Fruit fly (Drosophila melanogaster) whole organism, prepupa: Measurements from ENCODE around the gene CG33258.

Source experiments
- CG10631 ChIP-seq: fragments of 200-800 bp; sonication (Bioruptor generic); optimal IDR thresholded peaks from 2 replicates; lab custom pipeline; 2016; ENCODE audit warnings: missing biosample characterization, missing genetic modification characterization
- CG11294 ChIP-seq: fragments of 200-800 bp; sonication (Bioruptor generic); IDR thresholded peaks from 2 replicates; pipeline ENCODE4 v1.3.6; 2022; ENCODE audit warnings: missing biosample characterization, missing genetic modification characterization
- CG11762 ChIP-seq: fragments of 200-800 bp; sonication (Bioruptor generic); optimal IDR thresholded peaks from 3 replicates; lab custom pipeline; 2016; ENCODE audit warnings: missing biosample characterization, missing genetic modification characterization; ENCODE audit not compliant: insufficient read depth
- CG11902 ChIP-seq: fragments of 200-800 bp; sonication (Bioruptor generic); optimal IDR thresholded peaks from 3 replicates; lab custom pipeline; 2016; ENCODE audit warnings: missing biosample characterization, missing genetic modification characterization
- CG15336 ChIP-seq: fragments of 200-800 bp; sonication (Bioruptor generic); IDR thresholded peaks from 2 replicates; pipeline ENCODE4 v1.3.6; 2022; ENCODE audit warnings: missing biosample characterization, missing genetic modification characterization
- CG1621 ChIP-seq: fragments of 200-800 bp; sonication (Bioruptor generic); optimal IDR thresholded peaks from 3 replicates; lab custom pipeline; 2018; ENCODE audit warnings: missing biosample characterization, mild to moderate bottlenecking, missing genetic modification characterization
- CG31627 ChIP-seq: fragments of 200-800 bp; sonication (Bioruptor generic); optimal IDR thresholded peaks from 3 replicates; lab custom pipeline; 2016; ENCODE audit warnings: missing biosample characterization, missing genetic modification characterization
- CG32006 ChIP-seq: fragments of 200-800 bp; sonication (Bioruptor generic); optimal IDR thresholded peaks from 3 replicates; lab custom pipeline; 2017; ENCODE audit warnings: missing biosample characterization, mild to moderate bottlenecking, missing genetic modification characterization
- CG3919 ChIP-seq: fragments of 200-800 bp; sonication (Bioruptor generic); optimal IDR thresholded peaks from 3 replicates; lab custom pipeline; 2016; ENCODE audit warnings: missing biosample characterization, missing genetic modification characterization
- CG4318 ChIP-seq: fragments of 200-800 bp; sonication (Bioruptor generic); optimal IDR thresholded peaks from 3 replicates; lab custom pipeline; 2017; ENCODE audit warnings: missing biosample characterization, mild to moderate bottlenecking, missing genetic modification characterization
- CG6808 ChIP-seq: fragments of 200-800 bp; sonication (Bioruptor generic); optimal IDR thresholded peaks from 3 replicates; lab custom pipeline; 2017; ENCODE audit warnings: missing biosample characterization, missing genetic modification characterization, mild to moderate bottlenecking, moderate library complexity, missing genetic modification reagents
- CG6854 ChIP-seq: fragments of 200-800 bp; sonication (Bioruptor generic); optimal IDR thresholded peaks from 2 replicates; lab custom pipeline; 2017; ENCODE audit warnings: missing biosample characterization, mild to moderate bottlenecking, missing genetic modification characterization
- CG7368 ChIP-seq: fragments of 200-800 bp; sonication (Bioruptor generic); optimal IDR thresholded peaks from 3 replicates; lab custom pipeline; 2016; ENCODE audit warnings: missing biosample characterization, missing genetic modification characterization
- CG8319 ChIP-seq: fragments of 200-800 bp; sonication (Bioruptor generic); optimal IDR thresholded peaks from 3 replicates; lab custom pipeline; 2016; ENCODE audit warnings: missing biosample characterization, missing genetic modification characterization
- CG8632 ChIP-seq: fragments of 200-800 bp; sonication (Bioruptor generic); optimal IDR thresholded peaks from 3 replicates; lab custom pipeline; 2016; ENCODE audit warnings: missing biosample characterization, missing genetic modification characterization
- CG9139 ChIP-seq: fragments of 200-800 bp; sonication (Bioruptor generic); optimal IDR thresholded peaks from 3 replicates; lab custom pipeline; 2017; ENCODE audit warnings: missing biosample characterization, mild to moderate bottlenecking, missing genetic modification characterization
- Eip75B ChIP-seq: fragments of 200-800 bp; sonication (Bioruptor generic); optimal IDR thresholded peaks from 3 replicates; lab custom pipeline; 2016; ENCODE audit warnings: missing biosample characterization, missing genetic modification characterization
- Eip78C ChIP-seq: fragments of 200-800 bp; sonication (Bioruptor generic); peaks from one replicate; lab custom pipeline; 2016; ENCODE audit warnings: missing biosample characterization, missing genetic modification characterization
- Ets21C ChIP-seq: fragments of 200-800 bp; sonication (Bioruptor generic); optimal IDR thresholded peaks from 3 replicates; lab custom pipeline; 2016; ENCODE audit warnings: missing biosample characterization, missing genetic modification characterization
- Ets96B ChIP-seq: fragments of 200-800 bp; optimal IDR thresholded peaks from 2 replicates; lab custom pipeline; 2019; ENCODE audit warnings: missing biosample characterization, mild to moderate bottlenecking, missing genetic modification characterization, moderate library complexity
- Hr38 ChIP-seq: sonication (Bioruptor generic); optimal IDR thresholded peaks from 2 replicates; lab custom pipeline; 2016; ENCODE audit warnings: missing biosample characterization, missing genetic modification characterization
- Hr39 ChIP-seq: fragments of 200-800 bp; sonication (Bioruptor generic); optimal IDR thresholded peaks from 2 replicates; lab custom pipeline; 2016; ENCODE audit warnings: missing biosample characterization, missing genetic modification characterization
- Hr4 ChIP-seq: fragments of 200-800 bp; sonication (Bioruptor generic); optimal IDR thresholded peaks from 3 replicates; lab custom pipeline; 2016; ENCODE audit warnings: missing biosample characterization, missing genetic modification characterization
- Lpt ChIP-seq: fragments of 200-800 bp; sonication (Bioruptor generic); optimal IDR thresholded peaks from 3 replicates; lab custom pipeline; 2016; ENCODE audit warnings: missing biosample characterization, missing genetic modification characterization
- Met ChIP-seq: fragments of 200-800 bp; sonication (Bioruptor generic); optimal IDR thresholded peaks from 3 replicates; lab custom pipeline; 2016; ENCODE audit warnings: missing biosample characterization, missing genetic modification characterization
- OdsH ChIP-seq: fragments of 200-800 bp; sonication (Bioruptor generic); optimal IDR thresholded peaks from 3 replicates; lab custom pipeline; 2016; ENCODE audit warnings: missing biosample characterization, missing genetic modification characterization
- Smox ChIP-seq: fragments of 200-800 bp; sonication (Bioruptor generic); optimal IDR thresholded peaks from 3 replicates; lab custom pipeline; 2016; ENCODE audit warnings: missing biosample characterization, missing genetic modification characterization
- Sox14 ChIP-seq: fragments of 200-800 bp; sonication (Bioruptor generic); optimal IDR thresholded peaks from 3 replicates; lab custom pipeline; 2016; ENCODE audit warnings: missing biosample characterization, missing genetic modification characterization
- Sox15 ChIP-seq: fragments of 200-800 bp; sonication (Bioruptor generic); optimal IDR thresholded peaks from 3 replicates; lab custom pipeline; 2016; ENCODE audit warnings: missing biosample characterization, missing genetic modification characterization
- achi ChIP-seq: fragments of 200-800 bp; sonication (Bioruptor generic); optimal IDR thresholded peaks from 3 replicates; lab custom pipeline; 2016; ENCODE audit warnings: missing biosample characterization, missing genetic modification characterization
- acj6 ChIP-seq: fragments of 200-800 bp; sonication (Bioruptor generic); optimal IDR thresholded peaks from 3 replicates; lab custom pipeline; 2016; ENCODE audit warnings: missing biosample characterization, missing genetic modification characterization
- cyc ChIP-seq: fragments of 200-800 bp; sonication (Bioruptor generic); optimal IDR thresholded peaks from 3 replicates; lab custom pipeline; 2016; ENCODE audit warnings: missing biosample characterization, missing genetic modification characterization
- dac ChIP-seq: fragments of 200-800 bp; sonication (Bioruptor generic); optimal IDR thresholded peaks from 2 replicates; lab custom pipeline; 2017; ENCODE audit warnings: missing biosample characterization, mild to moderate bottlenecking, missing genetic modification characterization
- dsx ChIP-seq: fragments of 200-800 bp; optimal IDR thresholded peaks from 3 replicates; lab custom pipeline; 2019; ENCODE audit warnings: missing biosample characterization, mild to moderate bottlenecking, missing genetic modification characterization, moderate library complexity; ENCODE audit not compliant: poor library complexity, severe bottlenecking
- eg ChIP-seq: fragments of 200-800 bp; sonication (Bioruptor generic); IDR thresholded peaks from 3 replicates; pipeline ENCODE4 v1.3.6; 2022; ENCODE audit warnings: missing biosample characterization, missing genetic modification characterization
- esn ChIP-seq: fragments of 200-800 bp; sonication (Bioruptor generic); optimal IDR thresholded peaks from 2 replicates; lab custom pipeline; 2016; ENCODE audit warnings: missing biosample characterization, mild to moderate bottlenecking, missing genetic modification characterization, moderate library complexity
- fd59A ChIP-seq: fragments of 200-800 bp; sonication (Bioruptor generic); optimal IDR thresholded peaks from 2 replicates; lab custom pipeline; 2017; ENCODE audit warnings: missing biosample characterization, mild to moderate bottlenecking, missing genetic modification characterization, missing genetic modification reagents
- fd85E ChIP-seq: fragments of 200-800 bp; sonication (Bioruptor generic); optimal IDR thresholded peaks from 3 replicates; lab custom pipeline; 2016; ENCODE audit warnings: missing biosample characterization, missing genetic modification characterization
- net ChIP-seq: fragments of 200-800 bp; sonication (Bioruptor generic); optimal IDR thresholded peaks from 3 replicates; lab custom pipeline; 2016; ENCODE audit warnings: missing biosample characterization, missing genetic modification characterization
- salr ChIP-seq, 2 experiments: fragments of 200-800 bp; sonication (Bioruptor generic); optimal IDR thresholded peaks; 3 replicates each; lab custom pipeline; 2016 to 2018; ENCODE audit warnings: missing biosample characterization in 2 of 2, missing genetic modification characterization in 2 of 2, mild to moderate bottlenecking in 1 of 2
- topi ChIP-seq: fragments of 200-800 bp; sonication (Bioruptor generic); optimal IDR thresholded peaks from 3 replicates; lab custom pipeline; 2016; ENCODE audit warnings: missing biosample characterization, missing genetic modification characterization
- vri ChIP-seq: fragments of 200-800 bp; sonication (Bioruptor generic); optimal IDR thresholded peaks from 3 replicates; lab custom pipeline; 2016; ENCODE audit warnings: missing biosample characterization, mild to moderate bottlenecking, missing genetic modification characterization

Gene CG33258

DNA sequence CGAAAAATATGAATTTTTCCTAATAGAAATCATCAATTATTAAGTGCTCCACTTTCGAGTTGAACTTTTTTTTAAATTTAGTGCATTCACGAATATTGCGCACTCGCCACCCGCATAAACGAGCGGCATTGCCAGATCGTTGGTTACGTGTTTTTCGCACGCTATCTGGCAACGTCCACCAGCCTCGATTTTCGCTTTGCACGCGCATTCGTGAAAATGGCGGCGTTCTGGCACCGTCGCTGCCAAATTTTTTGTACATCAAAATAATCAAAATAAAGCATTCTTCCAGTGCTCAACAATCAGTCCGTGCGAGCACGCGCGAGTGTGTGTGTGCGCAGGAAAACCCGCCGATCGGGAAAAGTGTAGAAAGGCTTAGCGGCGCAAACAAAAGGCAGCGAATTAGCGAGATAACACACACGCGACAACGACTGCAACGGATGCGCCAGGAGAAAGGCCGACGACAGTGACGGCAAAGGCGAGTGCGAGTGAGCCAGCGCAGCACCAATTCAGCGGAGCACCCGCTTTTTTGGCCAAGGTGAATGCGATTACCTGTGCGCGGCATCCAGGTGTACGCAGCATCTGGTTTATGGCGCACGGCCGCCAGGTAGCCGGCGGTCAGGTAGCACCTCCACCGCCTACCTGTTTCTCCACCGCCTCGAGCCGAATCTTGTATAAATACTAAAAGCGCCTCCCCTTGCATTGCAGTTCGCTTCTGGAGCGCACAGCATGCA is 31.4 kb downstream of the CG33258 start (continued):
- peak; percentile 87 for TF ChIP-seq cyc (GFP tag; lab: Kevin White, UChicago)
- peak; percentile 91 for TF ChIP-seq topi (GFP tag; lab: Kevin White, UChicago)
- TF ChIP-seq CG8319 (GFP tag; lab: Kevin White, UChicago): no peak
- no peak for TF ChIP-seq CG6808 (GFP tag; lab: Kevin White, UChicago)
- peak; percentile 87 for TF ChIP-seq CG15336 (GFP tag; lab: Robert Waterston, UW)
- no peak for TF ChIP-seq CG4318 (GFP tag; lab: Kevin White, UChicago)
- TF ChIP-seq OdsH (GFP tag; lab: Kevin White, UChicago): no peak
- TF ChIP-seq CG11294: peak; percentile 62; the same call in 1 of the 2 replicates
- no peak for TF ChIP-seq Hr39 (GFP tag; lab: Kevin White, UChicago)
- TF ChIP-seq Eip75B (GFP tag; lab: Kevin White, UChicago): no peak
- TF ChIP-seq Ets96B (tag; lab: Kevin White, UChicago): peak; percentile 82
- no peak for TF ChIP-seq net
- peak; percentile 92 for TF ChIP-seq Sox14 (GFP tag; lab: Kevin White, UChicago)
- no peak for TF ChIP-seq achi (GFP tag; lab: Kevin White, UChicago)
- no peak for TF ChIP-seq Hr38 (GFP tag; lab: Kevin White, UChicago)
- peak; percentile 90; the same call in 2 of the 3 replicates for TF ChIP-seq eg
- peak; percentile 77 for TF ChIP-seq Sox15 (GFP tag; lab: Kevin White, UChicago)
- TF ChIP-seq CG7368: peak; percentile 85
- TF ChIP-seq Hr4 (GFP tag; lab: Kevin White, UChicago): peak; percentile 88
- TF ChIP-seq CG6854 (GFP tag; lab: Kevin White, UChicago): peak; percentile 65
- no peak for TF ChIP-seq CG32006
- TF ChIP-seq CG11762: no peak
- no peak for TF ChIP-seq Lpt (GFP tag; lab: Kevin White, UChicago)
- TF ChIP-seq vri (GFP tag; lab: Kevin White, UChicago): no peak
- no peak for TF ChIP-seq fd85E (GFP tag; lab: Kevin White, UChicago)
- TF ChIP-seq Met (GFP tag; lab: Kevin White, UChicago): no peak
- peak; percentile 92 for TF ChIP-seq esn (GFP tag; lab: Kevin White, UChicago)
- TF ChIP-seq salr (GFP tag; optimal IDR thresholded peaks at IDR 0.05; lab: Kevin White, UChicago): no peak
- peak; percentile 86 for TF ChIP-seq CG3919 (GFP tag; lab: Kevin White, UChicago)
- peak; percentile 73 for TF ChIP-seq dsx (GFP tag; lab: Kevin White, UChicago)
- TF ChIP-seq CG1621: no peak
- no peak for TF ChIP-seq CG10631 (GFP tag; lab: Kevin White, UChicago)
- TF ChIP-seq fd59A: no peak
- peak; percentile 80 for TF ChIP-seq CG8632 (GFP tag; lab: Kevin White, UChicago)
- no peak for TF ChIP-seq Ets21C (GFP tag; lab: Kevin White, UChicago)
- TF ChIP-seq acj6 (GFP tag; lab: Kevin White, UChicago): no peak
- no peak for TF ChIP-seq dac (GFP tag; lab: Kevin White, UChicago)
- TF ChIP-seq Eip78C (GFP tag; lab: Kevin White, UChicago): peak; percentile 97
- TF ChIP-seq Smox (GFP tag; lab: Kevin White, UChicago): no peak
- peak; percentile 75 for TF ChIP-seq CG11902 (GFP tag; lab: Kevin White, UChicago)
- peak; percentile 92 for TF ChIP-seq CG31627 (GFP tag; lab: Kevin White, UChicago)
- TF ChIP-seq CG9139 (GFP tag; lab: Kevin White, UChicago): no peak
